Worm (Caenorhabditis elegans) whole organism, midembryonic: ENCODE measurements around the gene C16C8.7.
A peak's percentile ranks its signal among the peaks of the same experiment; 100 is the strongest.

Experiments used
- T22C8.4 ChIP-seq: fragments of 200-800 bp; sonication (Bioruptor generic); IDR thresholded peaks from 2 replicates; pipeline ENCODE4 v1.3.6; 2022; ENCODE audit warnings: missing genetic modification characterization, missing compliant biosample characterization
- cog-1 ChIP-seq: sonication (generic microtip); optimal IDR thresholded peaks from 2 replicates; lab custom pipeline; 2016; ENCODE audit warnings: missing genetic modification characterization, missing compliant biosample characterization
- flt-1 ChIP-seq: fragments of 200-800 bp; sonication (Bioruptor generic); IDR thresholded peaks from 2 replicates; pipeline ENCODE4 v1.3.6; 2022; ENCODE audit warnings: missing genetic modification characterization, missing compliant biosample characterization
- med-1 ChIP-seq: sonication (generic microtip); optimal IDR thresholded peaks from 2 replicates; lab custom pipeline; 2017; ENCODE audit warnings: missing genetic modification characterization, mild to moderate bottlenecking, missing compliant biosample characterization, antibody characterized with exemption, missing genetic modification reagents; ENCODE audit not compliant: insufficient read depth
- ref-1 ChIP-seq: fragments of 200-800 bp; sonication (Bioruptor generic); conservative IDR thresholded peaks from 2 replicates; pipeline ENCODE4 v1.3.6; 2022; ENCODE audit warnings: missing genetic modification reagents, missing genetic modification characterization, missing compliant biosample characterization
- tab-1 ChIP-seq: fragments of 200-800 bp; sonication (Bioruptor generic); IDR thresholded peaks from 2 replicates; pipeline ENCODE4 v1.3.6; 2022; ENCODE audit warnings: missing genetic modification characterization, missing compliant biosample characterization
- ztf-23 ChIP-seq: fragments of 200-800 bp; sonication (Bioruptor generic); IDR thresholded peaks from 2 replicates; pipeline ENCODE4 v1.3.6; 2022; ENCODE audit warnings: missing genetic modification reagents, missing genetic modification characterization, missing compliant biosample characterization
- ztf-29 ChIP-seq: fragments of 200-800 bp; sonication (Bioruptor generic); IDR thresholded peaks from 2 replicates; pipeline ENCODE4 v1.3.6; 2022; ENCODE audit warnings: missing genetic modification reagents, missing genetic modification characterization, missing compliant biosample characterization

DNA sequence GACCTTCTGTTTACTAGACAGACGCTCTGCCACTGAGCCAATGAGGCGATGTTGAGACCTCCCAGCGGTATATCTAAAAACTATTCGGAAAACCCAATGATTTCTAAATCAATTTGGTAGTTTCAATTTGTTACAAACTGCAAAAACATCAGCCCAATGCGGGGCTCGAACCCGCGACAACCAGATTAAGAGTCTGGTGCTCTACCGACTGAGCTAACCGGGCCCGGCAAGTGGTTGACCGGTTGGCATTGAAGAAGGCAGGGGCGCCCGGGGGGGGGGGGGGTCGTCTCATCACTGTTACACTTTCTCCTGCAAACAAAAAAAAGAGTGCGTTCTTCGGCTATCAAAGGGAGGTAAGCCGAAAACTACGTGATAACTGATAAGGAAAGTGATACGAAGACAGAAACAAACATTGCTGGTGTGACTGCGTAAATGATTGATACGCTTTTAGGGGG lies 20.7 kb downstream of the C16C8.7 start:
- peak; percentile 46; the same call in 1 of the 2 replicates for TF ChIP-seq ref-1 (GFP tag; lab: Robert Waterston, UW)
- peak; percentile 72 for TF ChIP-seq ztf-23 (GFP tag; lab: Robert Waterston, UW)
- TF ChIP-seq tab-1 (GFP tag; lab: Robert Waterston, UW), result peak; percentile 84
- TF ChIP-seq T22C8.4 (GFP tag; lab: Robert Waterston, UW), result peak; percentile 62; the same call in 1 of the 2 replicates
- peak; percentile 85 for TF ChIP-seq flt-1
- TF ChIP-seq cog-1 (tag; lab: Kevin White, UChicago), result peak; percentile 14
- no peak for TF ChIP-seq med-1 (GFP tag; lab: Kevin White, UChicago)
- TF ChIP-seq ztf-29 (GFP tag; lab: Robert Waterston, UW), result 0 out of 2 replicates have a peak, but pooled peaks have one; percentile 35
